Fruit fly (Drosophila melanogaster): ENCODE measurements around the gene fusl.

dm6 chr2L:5324958-5325850 lies 12.7 kb downstream of the fusl start:
- TF ChIP-seq Sin3A (optimal IDR thresholded peaks at IDR 0.05) (no peak), ttk (optimal IDR thresholded peaks at IDR 0.05) (no peak), psq (optimal IDR thresholded peaks at IDR 0.05) (no peak)

Measured in Kc167 (cell line).